Fruit fly (Drosophila melanogaster) whole organism, prepupa: Measurements from ENCODE around the gene Rlb1.

Experiments used
- CG10631 ChIP-seq: fragments of 200-800 bp; sonication (Bioruptor generic); optimal IDR thresholded peaks from 2 replicates; lab custom pipeline; 2016; ENCODE audit warnings: missing biosample characterization, missing genetic modification characterization
- net ChIP-seq: fragments of 200-800 bp; sonication (Bioruptor generic); optimal IDR thresholded peaks from 3 replicates; lab custom pipeline; 2016; ENCODE audit warnings: missing biosample characterization, missing genetic modification characterization

DNA sequence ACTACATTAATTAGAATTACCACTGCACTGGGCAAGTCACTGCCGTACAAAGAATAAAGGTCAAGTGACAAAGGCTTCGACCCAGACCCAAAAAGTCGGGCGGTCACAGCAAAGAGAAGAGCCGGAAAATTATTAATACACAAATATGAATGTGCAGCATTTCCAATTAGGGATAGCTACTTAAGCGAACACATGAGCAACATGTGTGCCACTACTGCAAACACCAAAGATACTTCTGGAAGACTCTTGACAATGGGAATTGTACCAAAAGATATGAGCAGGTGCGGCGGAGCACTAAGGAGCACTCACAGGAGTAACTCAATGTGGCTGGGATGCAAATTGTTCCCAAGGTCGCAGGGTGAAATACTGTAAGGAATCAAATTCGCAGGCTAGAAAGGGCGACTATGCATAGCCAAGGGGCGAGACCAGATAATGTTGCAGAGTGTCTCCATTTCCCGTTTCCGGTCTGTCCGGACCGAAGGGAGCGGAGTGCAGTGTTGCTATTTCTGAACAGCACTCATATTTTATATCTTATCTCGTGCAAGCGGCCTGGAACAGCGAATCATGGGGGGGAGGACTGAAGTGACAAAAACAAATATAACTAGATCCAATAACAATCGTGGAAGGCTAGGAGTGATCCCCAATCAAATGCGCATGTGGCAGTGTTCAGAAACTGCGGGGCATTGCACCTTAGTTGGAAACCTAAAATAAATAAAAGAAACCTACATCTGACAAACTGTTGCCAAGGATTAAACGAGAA is 9.6 kb upstream of the Rlb1 start:
- TF ChIP-seq net: no peak
- TF ChIP-seq CG10631: no peak
